Fruit fly (Drosophila melanogaster) whole organism, prepupa: ENCODE data around the gene Snmp2.

Source experiments
- Blimp-1 ChIP-seq: fragments of 200-800 bp; sonication (Bioruptor generic); optimal IDR thresholded peaks from 3 replicates; lab custom pipeline; 2017; ENCODE audit warnings: missing biosample characterization, missing genetic modification characterization, mild to moderate bottlenecking, moderate library complexity, missing genetic modification reagents
- CG10631 ChIP-seq: fragments of 200-800 bp; sonication (Bioruptor generic); optimal IDR thresholded peaks from 2 replicates; lab custom pipeline; 2016; ENCODE audit warnings: missing biosample characterization, missing genetic modification characterization
- CG11294 ChIP-seq: fragments of 200-800 bp; sonication (Bioruptor generic); IDR thresholded peaks from 2 replicates; pipeline ENCODE4 v1.3.6; 2022; ENCODE audit warnings: missing biosample characterization, missing genetic modification characterization
- CG11762 ChIP-seq: fragments of 200-800 bp; sonication (Bioruptor generic); optimal IDR thresholded peaks from 3 replicates; lab custom pipeline; 2016; ENCODE audit warnings: missing biosample characterization, missing genetic modification characterization; ENCODE audit not compliant: insufficient read depth
- CG11902 ChIP-seq: fragments of 200-800 bp; sonication (Bioruptor generic); optimal IDR thresholded peaks from 3 replicates; lab custom pipeline; 2016; ENCODE audit warnings: missing biosample characterization, missing genetic modification characterization
- CG16779 ChIP-seq: fragments of 200-800 bp; sonication (Bioruptor generic); optimal IDR thresholded peaks from 3 replicates; lab custom pipeline; 2017; ENCODE audit warnings: missing biosample characterization, mild to moderate bottlenecking, missing genetic modification characterization
- CG31627 ChIP-seq: fragments of 200-800 bp; sonication (Bioruptor generic); optimal IDR thresholded peaks from 3 replicates; lab custom pipeline; 2016; ENCODE audit warnings: missing biosample characterization, missing genetic modification characterization
- CG32006 ChIP-seq: fragments of 200-800 bp; sonication (Bioruptor generic); optimal IDR thresholded peaks from 3 replicates; lab custom pipeline; 2017; ENCODE audit warnings: missing biosample characterization, mild to moderate bottlenecking, missing genetic modification characterization
- CG34406 ChIP-seq: fragments of 200-800 bp; sonication (Bioruptor generic); optimal IDR thresholded peaks from 3 replicates; lab custom pipeline; 2016; ENCODE audit warnings: missing biosample characterization, missing genetic modification characterization
- CG3919 ChIP-seq: fragments of 200-800 bp; sonication (Bioruptor generic); optimal IDR thresholded peaks from 3 replicates; lab custom pipeline; 2016; ENCODE audit warnings: missing biosample characterization, missing genetic modification characterization
- CG6792 ChIP-seq: fragments of 200-800 bp; sonication (Bioruptor generic); optimal IDR thresholded peaks from 3 replicates; lab custom pipeline; 2016; ENCODE audit warnings: missing biosample characterization, missing genetic modification characterization
- CG6808 ChIP-seq: fragments of 200-800 bp; sonication (Bioruptor generic); optimal IDR thresholded peaks from 3 replicates; lab custom pipeline; 2017; ENCODE audit warnings: missing biosample characterization, missing genetic modification characterization, mild to moderate bottlenecking, moderate library complexity, missing genetic modification reagents
- CG6854 ChIP-seq: fragments of 200-800 bp; sonication (Bioruptor generic); optimal IDR thresholded peaks from 2 replicates; lab custom pipeline; 2017; ENCODE audit warnings: missing biosample characterization, mild to moderate bottlenecking, missing genetic modification characterization
- CG8319 ChIP-seq: fragments of 200-800 bp; sonication (Bioruptor generic); optimal IDR thresholded peaks from 3 replicates; lab custom pipeline; 2016; ENCODE audit warnings: missing biosample characterization, missing genetic modification characterization
- CG8632 ChIP-seq: fragments of 200-800 bp; sonication (Bioruptor generic); optimal IDR thresholded peaks from 3 replicates; lab custom pipeline; 2016; ENCODE audit warnings: missing biosample characterization, missing genetic modification characterization
- Eip93F ChIP-seq: fragments of 200-800 bp; sonication (Bioruptor generic); optimal IDR thresholded peaks from 2 replicates; lab custom pipeline; 2016; ENCODE audit warnings: missing biosample characterization, mild to moderate bottlenecking, missing genetic modification characterization
- Ets96B ChIP-seq: fragments of 200-800 bp; optimal IDR thresholded peaks from 2 replicates; lab custom pipeline; 2019; ENCODE audit warnings: missing biosample characterization, mild to moderate bottlenecking, missing genetic modification characterization, moderate library complexity
- Hr38 ChIP-seq: sonication (Bioruptor generic); optimal IDR thresholded peaks from 2 replicates; lab custom pipeline; 2016; ENCODE audit warnings: missing biosample characterization, missing genetic modification characterization
- Lpt ChIP-seq: fragments of 200-800 bp; sonication (Bioruptor generic); optimal IDR thresholded peaks from 3 replicates; lab custom pipeline; 2016; ENCODE audit warnings: missing biosample characterization, missing genetic modification characterization
- Met ChIP-seq: fragments of 200-800 bp; sonication (Bioruptor generic); optimal IDR thresholded peaks from 3 replicates; lab custom pipeline; 2016; ENCODE audit warnings: missing biosample characterization, missing genetic modification characterization
- OdsH ChIP-seq: fragments of 200-800 bp; sonication (Bioruptor generic); optimal IDR thresholded peaks from 3 replicates; lab custom pipeline; 2016; ENCODE audit warnings: missing biosample characterization, missing genetic modification characterization
- Sox102F ChIP-seq: fragments of 200-800 bp; sonication (Bioruptor generic); optimal IDR thresholded peaks from 2 replicates; lab custom pipeline; 2016; ENCODE audit warnings: missing biosample characterization, mild to moderate bottlenecking, missing genetic modification characterization
- Sox14 ChIP-seq: fragments of 200-800 bp; sonication (Bioruptor generic); optimal IDR thresholded peaks from 3 replicates; lab custom pipeline; 2016; ENCODE audit warnings: missing biosample characterization, missing genetic modification characterization
- cyc ChIP-seq: fragments of 200-800 bp; sonication (Bioruptor generic); optimal IDR thresholded peaks from 3 replicates; lab custom pipeline; 2016; ENCODE audit warnings: missing biosample characterization, missing genetic modification characterization
- dsx ChIP-seq: fragments of 200-800 bp; optimal IDR thresholded peaks from 3 replicates; lab custom pipeline; 2019; ENCODE audit warnings: missing biosample characterization, mild to moderate bottlenecking, missing genetic modification characterization, moderate library complexity; ENCODE audit not compliant: poor library complexity, severe bottlenecking
- esn ChIP-seq: fragments of 200-800 bp; sonication (Bioruptor generic); optimal IDR thresholded peaks from 2 replicates; lab custom pipeline; 2016; ENCODE audit warnings: missing biosample characterization, mild to moderate bottlenecking, missing genetic modification characterization, moderate library complexity
- lz ChIP-seq: fragments of 200-800 bp; sonication (Bioruptor generic); optimal IDR thresholded peaks from 3 replicates; lab custom pipeline; 2016; ENCODE audit warnings: missing biosample characterization, missing genetic modification characterization
- net ChIP-seq: fragments of 200-800 bp; sonication (Bioruptor generic); optimal IDR thresholded peaks from 3 replicates; lab custom pipeline; 2016; ENCODE audit warnings: missing biosample characterization, missing genetic modification characterization
- pdm3 ChIP-seq: fragments of 200-800 bp; sonication (Bioruptor generic); optimal IDR thresholded peaks from 3 replicates; lab custom pipeline; 2016; ENCODE audit warnings: missing biosample characterization, missing genetic modification characterization
- salr ChIP-seq, 2 experiments: fragments of 200-800 bp; sonication (Bioruptor generic); optimal IDR thresholded peaks; 3 replicates each; lab custom pipeline; 2016 to 2018; ENCODE audit warnings: missing biosample characterization in 2 of 2, missing genetic modification characterization in 2 of 2, mild to moderate bottlenecking in 1 of 2
- spab ChIP-seq: fragments of 200-800 bp; sonication (Bioruptor generic); optimal IDR thresholded peaks from 2 replicates; lab custom pipeline; 2017; ENCODE audit warnings: missing biosample characterization, mild to moderate bottlenecking, missing genetic modification characterization, missing genetic modification reagents
- svp ChIP-seq: fragments of 200-800 bp; sonication (Bioruptor generic); peaks from one replicate; lab custom pipeline; 2016; ENCODE audit warnings: missing biosample characterization, missing genetic modification characterization
- vri ChIP-seq: fragments of 200-800 bp; sonication (Bioruptor generic); optimal IDR thresholded peaks from 3 replicates; lab custom pipeline; 2016; ENCODE audit warnings: missing biosample characterization, mild to moderate bottlenecking, missing genetic modification characterization

Gene Snmp2

dm6 chr3L:7775365-7775905 lies 32.6 kb upstream of the Snmp2 start, which contains the start of gene Clk:
Clk (minus strand) TSS chr3L:7775603.
- no peak for TF ChIP-seq lz (GFP tag; lab: Kevin White, UChicago)
- peak; percentile 11 for TF ChIP-seq vri (GFP tag; lab: Kevin White, UChicago)

- TF ChIP-seq esn (GFP tag; lab: Kevin White, UChicago) (no peak), CG16779 (tag; lab: Kevin White, UChicago) (no peak), CG10631 (GFP tag; lab: Kevin White, UChicago) (no peak), CG6854 (GFP tag; lab: Kevin White, UChicago) (no peak), Sox102F (GFP tag; lab: Kevin White, UChicago) (no peak), Eip93F (GFP tag; lab: Kevin White, UChicago) (no peak), salr (GFP tag; optimal IDR thresholded peaks at IDR 0.05; lab: Kevin White, UChicago) (no peak), CG6792 (GFP tag; lab: Kevin White, UChicago) (no peak), lz (GFP tag; lab: Kevin White, UChicago) (no peak), vri (GFP tag; lab: Kevin White, UChicago) (no peak), CG3919 (GFP tag; lab: Kevin White, UChicago) (no peak), Lpt (no peak), CG32006 (GFP tag; lab: Kevin White, UChicago) (no peak), net (no peak), Met (GFP tag; lab: Kevin White, UChicago) (no peak), CG6808 (GFP tag; lab: Kevin White, UChicago) (no peak), svp (GFP tag; lab: Kevin White, UChicago) (no peak), Blimp-1 (GFP tag; lab: Kevin White, UChicago) (no peak), pdm3 (no peak)
Observed at dm6 chr3L:7774698-7775097, 31.9 kb upstream of the Snmp2 start.

dm6 chr3L:7773529-7773928 lies 30.7 kb upstream of the Snmp2 start:
- no peak for TF ChIP-seq cyc (GFP tag; lab: Kevin White, UChicago)
- no peak for TF ChIP-seq dsx (GFP tag; lab: Kevin White, UChicago)
- TF ChIP-seq CG6808 (GFP tag; lab: Kevin White, UChicago) = no peak
- TF ChIP-seq Sox14 (GFP tag; lab: Kevin White, UChicago) = no peak
- TF ChIP-seq CG34406 = no peak
- TF ChIP-seq esn (GFP tag; lab: Kevin White, UChicago) = no peak
- no peak for TF ChIP-seq CG8632 (GFP tag; lab: Kevin White, UChicago)
- no peak for TF ChIP-seq Met (GFP tag; lab: Kevin White, UChicago)
- TF ChIP-seq svp (GFP tag; lab: Kevin White, UChicago) = no peak
- no peak for TF ChIP-seq spab
- no peak for TF ChIP-seq Hr38 (GFP tag; lab: Kevin White, UChicago)
- TF ChIP-seq CG11902 = no peak
- no peak for TF ChIP-seq Ets96B (tag; lab: Kevin White, UChicago)
- no peak for TF ChIP-seq OdsH (GFP tag; lab: Kevin White, UChicago)
- no peak for TF ChIP-seq Sox102F (GFP tag; lab: Kevin White, UChicago)
- no peak for TF ChIP-seq CG11762 (GFP tag; lab: Kevin White, UChicago)
- TF ChIP-seq CG11294 (GFP tag; lab: Robert Waterston, UW) = no peak
- no peak for TF ChIP-seq CG31627 (GFP tag; lab: Kevin White, UChicago)
- no peak for TF ChIP-seq CG8319 (GFP tag; lab: Kevin White, UChicago)
- no peak for TF ChIP-seq lz (GFP tag; lab: Kevin White, UChicago)
- TF ChIP-seq, all 60 proteins: peak for 0

dm6 chr3L:7772160-7772798 lies 29.4 kb upstream of the Snmp2 start:
- TF ChIP-seq svp (GFP tag; lab: Kevin White, UChicago) (peak; percentile 46), Blimp-1 (GFP tag; lab: Kevin White, UChicago) (no peak), CG16779 (tag; lab: Kevin White, UChicago) (peak; percentile 28), CG32006 (GFP tag; lab: Kevin White, UChicago) (no peak)
